Worm (Caenorhabditis elegans): ENCODE data around the gene ncam-1.
A peak's percentile ranks its signal among the peaks of the same experiment; 100 is the strongest.

ncam-1 gene

ce11 chrX:691613-692012, at the start of gene ncam-1:
Gene ncam-1, plus strand, starts transcription at chrX:691913.
- no peak for TF ChIP-seq him-1 (tag; optimal IDR thresholded peaks at IDR 0.05)
- TF ChIP-seq dao-5 (tag; optimal IDR thresholded peaks at IDR 0.05): no peak
- no peak for TF ChIP-seq W03F9.2 (tag; optimal IDR thresholded peaks at IDR 0.05)

ce11 chrX:642817-643216, 48.9 kb upstream of the ncam-1 start:
- TF ChIP-seq him-1 (tag; optimal IDR thresholded peaks at IDR 0.05): no peak
- TF ChIP-seq W03F9.2 (tag; optimal IDR thresholded peaks at IDR 0.05): no peak
- TF ChIP-seq dao-5 (tag; optimal IDR thresholded peaks at IDR 0.05): no peak

ce11 chrX:645589-645988, 46.1 kb upstream of the ncam-1 start:
- TF ChIP-seq dao-5 (tag; optimal IDR thresholded peaks at IDR 0.05) (no peak), him-1 (tag; optimal IDR thresholded peaks at IDR 0.05) (no peak), W03F9.2 (tag; optimal IDR thresholded peaks at IDR 0.05) (no peak)

ce11 chrX:646493-646892, 45.2 kb upstream of the ncam-1 start:
- TF ChIP-seq dao-5 (tag; optimal IDR thresholded peaks at IDR 0.05) (no peak), him-1 (tag; optimal IDR thresholded peaks at IDR 0.05) (no peak), W03F9.2 (tag; optimal IDR thresholded peaks at IDR 0.05) (no peak)

ce11 chrX:651616-652015, 40.1 kb upstream of the ncam-1 start:
- TF ChIP-seq W03F9.2 (tag; optimal IDR thresholded peaks at IDR 0.05) (no peak), him-1 (tag; optimal IDR thresholded peaks at IDR 0.05) (no peak), dao-5 (tag; optimal IDR thresholded peaks at IDR 0.05) (no peak)

ce11 chrX:654804-655203, 36.9 kb upstream of the ncam-1 start, which contains the start of gene ifc-2:
Gene ifc-2, minus strand, starts transcription at chrX:654904.
- TF ChIP-seq dao-5 (tag; optimal IDR thresholded peaks at IDR 0.05): no peak
- no peak for TF ChIP-seq him-1 (tag; optimal IDR thresholded peaks at IDR 0.05)
- TF ChIP-seq W03F9.2 (tag; optimal IDR thresholded peaks at IDR 0.05): no peak

ce11 chrX:655884-656283, 35.8 kb upstream of the ncam-1 start, which contains the start of gene lpr-7:
Gene lpr-7, plus strand, starts transcription at chrX:656184.
- TF ChIP-seq dao-5 (tag; optimal IDR thresholded peaks at IDR 0.05) (no peak), him-1 (tag; optimal IDR thresholded peaks at IDR 0.05) (no peak), W03F9.2 (tag; optimal IDR thresholded peaks at IDR 0.05) (no peak)

ce11 chrX:661727-662330, 29.9 kb upstream of the ncam-1 start, which contains the start of gene rund-1:
Gene rund-1, minus strand, starts transcription at chrX:661777.
- peak; percentile 54 for TF ChIP-seq him-1 (tag; optimal IDR thresholded peaks at IDR 0.05)
- no peak for TF ChIP-seq W03F9.2 (tag; optimal IDR thresholded peaks at IDR 0.05)
- TF ChIP-seq dao-5 (tag; optimal IDR thresholded peaks at IDR 0.05): no peak

ce11 chrX:666125-666524, 25.6 kb upstream of the ncam-1 start, which contains the start of gene T19D7.5:
Gene T19D7.5, minus strand, starts transcription at chrX:666225.
- no peak for TF ChIP-seq him-1 (tag; optimal IDR thresholded peaks at IDR 0.05)
- no peak for TF ChIP-seq W03F9.2 (tag; optimal IDR thresholded peaks at IDR 0.05)
- TF ChIP-seq dao-5 (tag; optimal IDR thresholded peaks at IDR 0.05): no peak

ce11 chrX:670603-671002, 21.1 kb upstream of the ncam-1 start, which contains the start of gene T19D7.6:
Gene T19D7.6, minus strand, starts transcription at chrX:670800.
- TF ChIP-seq dao-5 (tag; optimal IDR thresholded peaks at IDR 0.05): no peak
- TF ChIP-seq him-1 (tag; optimal IDR thresholded peaks at IDR 0.05): no peak
- TF ChIP-seq W03F9.2 (tag; optimal IDR thresholded peaks at IDR 0.05): no peak

- TF ChIP-seq dao-5 (tag; optimal IDR thresholded peaks at IDR 0.05): no peak
- no peak for TF ChIP-seq W03F9.2 (tag; optimal IDR thresholded peaks at IDR 0.05)
- TF ChIP-seq him-1 (tag; optimal IDR thresholded peaks at IDR 0.05): no peak
Measured at ce11 chrX:671807-672206, 19.9 kb upstream of the ncam-1 start, which contains the start of gene lgc-32. Gene lgc-32, plus strand, starts transcription at chrX:672107.

ce11 chrX:680920-681319, 10.8 kb upstream of the ncam-1 start, which contains the start of gene T19D7.7:
Gene T19D7.7, minus strand, starts transcription at chrX:681020.
- TF ChIP-seq dao-5 (tag; optimal IDR thresholded peaks at IDR 0.05) (no peak), him-1 (tag; optimal IDR thresholded peaks at IDR 0.05) (no peak), W03F9.2 (tag; optimal IDR thresholded peaks at IDR 0.05) (no peak)

ce11 chrX:681413-681812, 10.3 kb upstream of the ncam-1 start:
- TF ChIP-seq him-1 (tag; optimal IDR thresholded peaks at IDR 0.05) (no peak), W03F9.2 (tag; optimal IDR thresholded peaks at IDR 0.05) (no peak), dao-5 (tag; optimal IDR thresholded peaks at IDR 0.05) (no peak)

- TF ChIP-seq him-1 (tag; optimal IDR thresholded peaks at IDR 0.05): no peak
- no peak for TF ChIP-seq dao-5 (tag; optimal IDR thresholded peaks at IDR 0.05)
- TF ChIP-seq W03F9.2 (tag; optimal IDR thresholded peaks at IDR 0.05): no peak
Measured at ce11 chrX:682691-683090, 9.0 kb upstream of the ncam-1 start, which contains the start of gene Y9C12A.1. Gene Y9C12A.1, minus strand, starts transcription at chrX:682791.

DNA sequence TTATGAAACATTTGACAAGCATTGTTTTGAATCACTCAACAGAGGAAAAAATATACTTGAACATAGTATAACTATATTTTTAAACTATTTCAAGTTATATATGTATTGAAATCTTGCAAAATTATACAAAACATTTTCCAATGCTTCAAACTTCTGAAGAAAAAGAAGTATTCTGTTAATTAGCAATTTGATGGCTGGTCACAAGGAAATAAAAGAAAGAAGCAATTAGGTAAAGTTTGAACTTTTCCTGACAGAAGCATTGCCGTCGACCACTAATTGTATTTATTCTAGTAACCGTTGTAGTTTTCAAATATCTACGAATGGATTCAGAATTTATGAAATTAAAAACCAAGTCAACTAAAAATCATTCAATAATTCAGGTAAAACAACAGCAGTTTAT, 3.1 kb upstream of the ncam-1 start:
- no peak for TF ChIP-seq him-1 (tag; optimal IDR thresholded peaks at IDR 0.05)
- no peak for TF ChIP-seq W03F9.2 (tag; optimal IDR thresholded peaks at IDR 0.05)
- no peak for TF ChIP-seq dao-5 (tag; optimal IDR thresholded peaks at IDR 0.05)
